Worm (Caenorhabditis elegans): Measurements from ENCODE around the gene ins-32.
"Not testable (repeated sequence)": the region's sequence is repeated elsewhere in the genome, so short reads cannot be mapped to it uniquely, and the experiment has no call there.

The ins-32 gene

ce11 chrII:3773130-3773529 is 30.0 kb downstream of the ins-32 start, which contains the start of gene T24E12.10:
Gene T24E12.10 (minus strand): TSS chrII:3773230.
- no peak for TF ChIP-seq Y79H2A.3 (GFP tag; conservative IDR thresholded peaks at IDR 0.05)
- TF ChIP-seq unc-62 (GFP tag; optimal IDR thresholded peaks at IDR 0.05), result no peak
- TF ChIP-seq cebp-1 (GFP tag; IDR thresholded peaks at IDR 0.05), result no peak
- no peak for TF ChIP-seq cebp-1 (tag; optimal IDR thresholded peaks at IDR 0.05)
- no peak for TF ChIP-seq nhr-179 (tag; optimal IDR thresholded peaks at IDR 0.05)
- TF ChIP-seq nhr-90 (tag; optimal IDR thresholded peaks at IDR 0.05), result no peak
- no peak for TF ChIP-seq B0035.1 (tag; optimal IDR thresholded peaks at IDR 0.05)
- TF ChIP-seq snpc-3.4 (tag; optimal IDR thresholded peaks at IDR 0.05), result no peak
- no peak for TF ChIP-seq ztf-22 (GFP tag; optimal IDR thresholded peaks at IDR 0.05)
- TF ChIP-seq aptf-2 (GFP tag; conservative IDR thresholded peaks at IDR 0.05), result no peak

ce11 chrII:3771640-3772039 is 31.5 kb downstream of the ins-32 start:
- TF ChIP-seq efl-1 (GFP tag; optimal IDR thresholded peaks at IDR 0.05) (no peak), F37B4.10 (GFP tag; IDR thresholded peaks at IDR 0.05) (no peak), snpc-1.1 (tag; optimal IDR thresholded peaks at IDR 0.05; ENCODE audit: insufficient read depth) (no peak), F57C9.4 (tag; optimal IDR thresholded peaks at IDR 0.05) (no peak)

ce11 chrII:3764486-3764885 is 38.6 kb downstream of the ins-32 start, which contains the start of gene srx-112:
Gene srx-112 (minus strand): TSS chrII:3764586.
- TF ChIP-seq dpff-1 (tag; optimal IDR thresholded peaks at IDR 0.05), result no peak

ce11 chrII:3761599-3761998 is 41.5 kb downstream of the ins-32 start, which contains the start of gene T24E12.6:
Gene T24E12.6 (minus strand): TSS chrII:3761699.
- TF ChIP-seq lag-1 (GFP tag; IDR thresholded peaks at IDR 0.05); dpl-1 (GFP tag; optimal IDR thresholded peaks at IDR 0.05); B0336.3 (GFP tag; IDR thresholded peaks at IDR 0.05): not testable (repeated sequence)

- no peak for TF ChIP-seq lin-40 (tag; optimal IDR thresholded peaks at IDR 0.05)
- TF ChIP-seq ccch-3 (GFP tag; optimal IDR thresholded peaks at IDR 0.05), result no peak
- no peak for TF ChIP-seq snpc-1.3 (tag; optimal IDR thresholded peaks at IDR 0.05; ENCODE audit: insufficient read depth)
- TF ChIP-seq F49E8.2 (tag; optimal IDR thresholded peaks at IDR 0.05; ENCODE audit: insufficient read depth), result no peak
- no peak for TF ChIP-seq lin-35 (GFP tag; optimal IDR thresholded peaks at IDR 0.05)
- no peak for TF ChIP-seq F57A8.1 (GFP tag; optimal IDR thresholded peaks at IDR 0.05)
- no peak for TF ChIP-seq somi-1 (GFP tag; optimal IDR thresholded peaks at IDR 0.05)
- no peak for TF ChIP-seq B0035.1 (tag; optimal IDR thresholded peaks at IDR 0.05)
- TF ChIP-seq F55B11.4 (tag; optimal IDR thresholded peaks at IDR 0.05; ENCODE audit: borderline replicate concordance, insufficient read depth), result no peak
- TF ChIP-seq cebp-2 (GFP tag; IDR thresholded peaks at IDR 0.05), result no peak
These were observed 44.1 kb downstream of the ins-32 start, which contains the start of gene T24E12.12 for ce11 chrII:3759010-3759409. Gene T24E12.12 (plus strand): TSS chrII:3759290.

ce11 chrII:3757499-3757898 is 45.6 kb downstream of the ins-32 start, which contains the start of gene srx-111:
Gene srx-111 (plus strand): TSS chrII:3757799.
- no peak for TF ChIP-seq ceh-100 (GFP tag; IDR thresholded peaks at IDR 0.05)
- TF ChIP-seq lin-40 (tag; optimal IDR thresholded peaks at IDR 0.05), result no peak
- TF ChIP-seq F23B12.7 (tag; optimal IDR thresholded peaks at IDR 0.05; ENCODE audit: insufficient read depth), result no peak

Data from whole organism, young adult.